Fruit fly (Drosophila melanogaster): ENCODE data around the gene eIF5.
A peak's percentile ranks its signal among the peaks of the same experiment; 100 is the strongest.

eIF5 gene

DNA sequence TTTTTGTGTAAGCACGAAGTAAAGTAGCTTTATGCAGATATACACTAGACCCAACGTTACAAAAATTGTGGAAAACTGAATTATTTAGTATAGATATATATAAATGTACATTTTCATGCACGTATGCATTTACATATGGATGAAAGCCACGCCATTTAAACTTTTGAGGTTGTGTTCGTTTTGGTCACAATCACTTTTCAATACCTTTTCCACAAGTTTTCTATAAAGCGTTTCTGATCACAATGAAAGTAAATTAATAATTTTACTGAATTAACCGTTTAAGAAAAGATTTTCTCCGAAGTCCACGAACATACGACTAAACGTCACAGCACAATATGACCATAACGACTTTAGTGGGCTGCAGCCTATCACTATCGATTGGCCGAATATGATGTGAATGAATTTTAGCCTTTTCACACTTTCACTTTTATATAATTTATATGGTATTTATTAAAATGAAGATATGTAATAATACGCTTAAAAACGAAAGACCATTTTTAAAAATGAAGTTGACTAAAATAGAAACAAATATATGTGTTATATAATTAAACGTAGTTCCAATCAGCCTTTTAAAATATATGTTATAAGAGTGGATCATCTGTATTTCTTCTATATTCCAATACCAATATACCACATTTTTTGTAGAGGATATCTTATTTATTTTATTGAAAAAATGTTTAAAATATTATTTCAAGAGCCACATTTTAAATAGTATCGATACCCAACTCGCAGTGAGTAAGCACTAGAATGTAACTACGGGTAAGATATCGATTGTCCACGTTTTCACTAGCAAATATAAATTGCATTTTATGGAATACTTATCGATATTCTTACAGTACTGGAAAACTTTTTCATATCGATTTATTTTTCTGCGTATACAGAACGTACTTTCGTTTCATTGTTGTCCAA, at the start of gene eIF5, which contains the start of the genes CG46312 and exd (continued):
- no peak for TF ChIP-seq z (GFP tag; IDR thresholded peaks at IDR 0.05)
- no peak for TF ChIP-seq lov (optimal IDR thresholded peaks at IDR 0.05)
- TF ChIP-seq lov (GFP tag; IDR thresholded peaks at IDR 0.05), result no peak
- no peak for TF ChIP-seq insv (GFP tag; optimal IDR thresholded peaks at IDR 0.05)
- no peak for TF ChIP-seq CG9609 (GFP tag; optimal IDR thresholded peaks at IDR 0.05)
- TF ChIP-seq stwl (tag; optimal IDR thresholded peaks at IDR 0.05), result peak; percentile 13
- TF ChIP-seq Bgb (GFP tag; IDR thresholded peaks at IDR 0.05; ENCODE audit: partially characterized antibody), result peak; percentile 80
- TF ChIP-seq caup (GFP tag; optimal IDR thresholded peaks at IDR 0.05; ENCODE audit: severe bottlenecking), result no peak
- TF ChIP-seq hth (optimal IDR thresholded peaks at IDR 0.05), result no peak
- no peak for TF ChIP-seq Sox100B (GFP tag; optimal IDR thresholded peaks at IDR 0.05)
- no peak for TF ChIP-seq vfl (GFP tag; optimal IDR thresholded peaks at IDR 0.05)
- no peak for TF ChIP-seq abd-A (tag; optimal IDR thresholded peaks at IDR 0.05)
- TF ChIP-seq Gug (GFP tag; IDR thresholded peaks at IDR 0.05), result no peak
- no peak for TF ChIP-seq stc (GFP tag; IDR thresholded peaks at IDR 0.05)
- no peak for TF ChIP-seq CG10431 (GFP tag; optimal IDR thresholded peaks at IDR 0.05)
- TF ChIP-seq CG9215 (GFP tag; IDR thresholded peaks at IDR 0.05), result no peak
- TF ChIP-seq amos (GFP tag; IDR thresholded peaks at IDR 0.05; ENCODE audit: partially characterized antibody), result peak; percentile 81; the same call in 1 of the 2 replicates
- TF ChIP-seq Sin3A (optimal IDR thresholded peaks at IDR 0.05), result no peak
- TF ChIP-seq CG3163 (GFP tag; optimal IDR thresholded peaks at IDR 0.05), result no peak
- TF ChIP-seq CG7745 (tag; optimal IDR thresholded peaks at IDR 0.05), result no peak
- TF ChIP-seq CG6683 (GFP tag; optimal IDR thresholded peaks at IDR 0.05), result no peak
- no peak for TF ChIP-seq CG12744 (GFP tag; optimal IDR thresholded peaks at IDR 0.05)
- TF ChIP-seq gce (GFP tag; IDR thresholded peaks at IDR 0.05), result no peak
- TF ChIP-seq Hand (GFP tag; optimal IDR thresholded peaks at IDR 0.05), result no peak
- TF ChIP-seq CG15269 (tag; optimal IDR thresholded peaks at IDR 0.05), result no peak
- no peak for TF ChIP-seq CG8765 (GFP tag; IDR thresholded peaks at IDR 0.05)
- TF ChIP-seq ac (GFP tag; optimal IDR thresholded peaks at IDR 0.05), result no peak
- no peak for TF ChIP-seq mam (GFP tag; optimal IDR thresholded peaks at IDR 0.05)
- no peak for TF ChIP-seq kay (GFP tag; optimal IDR thresholded peaks at IDR 0.05)
- no peak for TF ChIP-seq CG18011 (GFP tag; optimal IDR thresholded peaks at IDR 0.05)
- peak; percentile 40 for TF ChIP-seq CG2116 (GFP tag; optimal IDR thresholded peaks at IDR 0.05)
- no peak for TF ChIP-seq zen (tag; optimal IDR thresholded peaks at IDR 0.05)
- TF ChIP-seq Ptx1 (GFP tag; IDR thresholded peaks at IDR 0.05), result no peak
- no peak for TF ChIP-seq slou (GFP tag; optimal IDR thresholded peaks at IDR 0.05)
- TF ChIP-seq CG7357 (GFP tag; IDR thresholded peaks at IDR 0.05), result peak; percentile 85
- TF ChIP-seq CG18619 (GFP tag; optimal IDR thresholded peaks at IDR 0.05), result no peak
- no peak for TF ChIP-seq CG4707 (GFP tag; optimal IDR thresholded peaks at IDR 0.05)
- TF ChIP-seq CG4282 (GFP tag; optimal IDR thresholded peaks at IDR 0.05), result no peak
- no peak for TF ChIP-seq aop (GFP tag; IDR thresholded peaks at IDR 0.05)
- no peak for TF ChIP-seq kah (GFP tag; optimal IDR thresholded peaks at IDR 0.05)
- peak; percentile 8 for TF ChIP-seq D19A (tag; optimal IDR thresholded peaks at IDR 0.05)
- no peak for TF ChIP-seq corto (GFP tag; optimal IDR thresholded peaks at IDR 0.05)
- no peak for TF ChIP-seq Lim3 (GFP tag; IDR thresholded peaks at IDR 0.05)
- TF ChIP-seq ems (GFP tag; optimal IDR thresholded peaks at IDR 0.05), result no peak
- TF ChIP-seq run (tag; optimal IDR thresholded peaks at IDR 0.05), result no peak
- TF ChIP-seq knrl (GFP tag; IDR thresholded peaks at IDR 0.05; ENCODE audit: partially characterized antibody), result peak; percentile 69; the same call in 2 of the 3 replicates
- TF ChIP-seq fd102C (GFP tag; optimal IDR thresholded peaks at IDR 0.05), result no peak
- TF ChIP-seq Mad (GFP tag; optimal IDR thresholded peaks at IDR 0.05), result no peak
- no peak for TF ChIP-seq Side (GFP tag; optimal IDR thresholded peaks at IDR 0.05)
- TF ChIP-seq CG7271 (tag; optimal IDR thresholded peaks at IDR 0.05), result no peak

All from whole organism, embryonic.